Fruit fly (Drosophila melanogaster) whole organism, larva: ENCODE data around the gene CG2186.

Experiments used
- noc ChIP-seq: fragments of 200-800 bp; sonication (Bioruptor generic); optimal IDR thresholded peaks from 3 replicates; lab custom pipeline; 2019; ENCODE audit warnings: missing biosample characterization, mild to moderate bottlenecking, missing genetic modification characterization, moderate library complexity

The CG2186 gene

DNA sequence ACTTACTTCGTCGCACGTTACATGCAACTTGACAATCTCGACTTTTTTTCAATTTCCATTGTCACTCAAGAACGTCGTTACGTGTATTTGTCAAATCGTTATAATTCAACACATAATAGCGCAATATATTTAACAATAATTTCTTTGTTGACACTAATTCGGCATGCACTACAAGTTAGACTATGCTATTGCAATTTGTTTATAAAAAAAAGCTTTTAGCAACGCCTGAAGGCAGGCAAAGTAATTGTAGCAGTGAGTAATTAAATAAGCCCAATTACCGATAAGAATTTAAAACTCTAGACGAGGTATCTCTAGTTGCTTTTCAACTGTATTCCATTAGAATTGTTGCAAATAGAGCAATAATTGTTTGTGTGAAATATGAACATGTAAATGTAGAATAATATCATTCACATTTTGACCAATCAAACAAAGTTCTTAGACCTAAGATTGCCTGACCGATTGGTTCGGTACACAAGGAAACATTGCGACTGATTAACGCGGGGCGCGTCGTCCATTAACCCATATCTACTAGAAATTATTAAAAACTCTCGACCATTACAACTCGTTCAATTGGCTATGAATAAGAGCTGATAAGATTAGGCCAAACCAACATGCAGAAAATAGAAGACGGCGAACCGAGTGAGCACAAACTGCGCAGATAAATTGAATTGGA lies 16.4 kb upstream of the CG2186 start:
- peak; percentile 14 for TF ChIP-seq noc (tag; lab: Kevin White, UChicago)

DNA sequence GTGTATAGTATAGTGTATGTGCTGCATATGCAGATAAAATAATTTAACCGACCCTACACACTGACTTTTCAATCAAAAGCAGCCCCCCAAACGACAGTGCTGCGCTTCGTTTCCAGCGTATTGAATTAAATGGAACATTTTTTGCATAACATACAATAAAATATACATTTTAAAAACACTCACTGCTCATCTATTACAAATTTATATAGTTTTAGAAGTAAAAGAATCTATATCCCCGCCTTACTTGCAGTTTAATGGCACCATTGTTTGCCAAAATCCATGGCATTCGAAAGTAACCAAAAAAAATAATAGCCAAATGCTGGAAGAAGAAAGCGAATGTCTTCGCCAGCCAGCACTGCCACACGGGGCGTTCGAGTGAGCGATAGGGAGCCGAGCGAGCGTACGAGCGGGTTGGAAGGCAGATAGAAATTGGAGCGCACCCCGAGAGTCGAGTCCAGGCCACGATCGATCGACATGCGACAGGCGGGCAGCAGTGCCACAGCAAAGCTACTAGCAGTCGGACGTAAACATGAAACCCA lies 15.7 kb upstream of the CG2186 start, which contains the start of gene CG15209:
TSS of gene CG15209 (plus strand) at position 489 of the 539 bp plus-strand sequence.
- peak; percentile 25 for TF ChIP-seq noc (tag; lab: Kevin White, UChicago)

DNA sequence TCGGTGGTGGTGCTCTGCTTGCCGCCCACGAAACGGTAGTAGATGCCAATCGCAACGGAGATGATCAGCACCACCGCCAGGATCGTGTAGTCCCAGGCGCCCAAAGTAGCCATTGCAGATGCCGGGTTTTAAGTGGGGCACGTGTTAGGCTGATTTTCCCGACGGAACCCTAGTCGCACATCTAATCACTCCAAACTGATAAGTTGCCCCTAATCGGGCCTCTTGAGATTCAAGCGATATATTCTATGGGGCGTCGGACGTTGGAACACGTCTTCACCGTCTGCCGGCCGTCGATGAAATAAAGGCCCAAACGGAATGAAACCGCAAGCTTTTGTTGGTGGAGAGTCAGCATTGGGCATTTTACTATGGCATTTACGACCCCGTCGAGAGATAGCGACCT lies 12.6 kb upstream of the CG2186 start, which contains the start of gene CG32669:
TSS of gene CG32669 (minus strand) at position 275 of the 400 bp plus-strand sequence.
- no peak for TF ChIP-seq noc (tag; lab: Kevin White, UChicago)

DNA sequence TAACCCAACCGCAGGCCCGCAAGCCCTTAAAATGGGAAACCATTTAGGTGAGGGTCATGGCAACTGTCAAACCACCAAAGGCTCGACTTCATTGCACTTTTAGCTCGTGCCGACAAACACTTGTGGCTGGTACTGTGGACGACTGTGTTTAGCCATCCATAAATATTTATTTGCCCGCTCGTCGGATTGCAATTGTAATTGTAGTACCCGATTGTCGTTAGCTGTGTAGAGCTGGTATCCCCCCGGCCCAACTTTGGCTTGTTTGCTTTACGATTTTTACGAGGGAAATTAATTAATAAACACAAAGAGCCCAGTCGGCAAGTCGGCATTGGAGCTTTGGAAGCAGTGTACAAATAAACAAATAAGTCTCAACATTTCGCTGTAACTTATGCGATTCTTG lies 12.2 kb upstream of the CG2186 start:
- TF ChIP-seq noc (tag; lab: Kevin White, UChicago): no peak

DNA sequence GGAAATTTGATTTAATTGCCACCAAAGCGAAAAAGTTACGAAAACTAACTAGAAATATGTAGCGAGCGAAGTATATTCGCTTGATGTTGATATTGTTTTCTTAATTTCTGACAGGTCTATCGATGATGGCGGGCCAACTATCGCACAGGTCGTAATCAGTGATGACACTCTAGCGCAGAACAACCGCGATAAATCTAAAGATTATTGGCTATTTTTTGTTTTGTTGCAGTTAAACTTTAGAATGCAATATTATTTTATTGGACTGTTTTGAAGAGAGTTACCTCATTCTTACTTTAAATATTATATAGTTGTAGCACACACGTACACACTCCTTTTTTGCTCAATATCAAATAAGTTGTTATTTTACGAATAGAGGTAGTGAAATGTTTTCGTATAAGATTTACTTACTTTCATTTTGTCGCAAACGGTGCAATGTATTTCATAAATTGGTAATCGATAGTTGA lies 10.5 kb upstream of the CG2186 start, which contains the start of gene sbr:
TSS of gene sbr (minus strand) at position 121 of the 464 bp plus-strand sequence.
- no peak for TF ChIP-seq noc (tag; lab: Kevin White, UChicago)

DNA sequence GAGAGGGAATG lies 10.2 kb upstream of the CG2186 start, which contains the start of gene Pgls:
TSS of gene Pgls (plus strand) at position 3 of the 11 bp plus-strand sequence.
- no peak for TF ChIP-seq noc (tag; lab: Kevin White, UChicago)

DNA sequence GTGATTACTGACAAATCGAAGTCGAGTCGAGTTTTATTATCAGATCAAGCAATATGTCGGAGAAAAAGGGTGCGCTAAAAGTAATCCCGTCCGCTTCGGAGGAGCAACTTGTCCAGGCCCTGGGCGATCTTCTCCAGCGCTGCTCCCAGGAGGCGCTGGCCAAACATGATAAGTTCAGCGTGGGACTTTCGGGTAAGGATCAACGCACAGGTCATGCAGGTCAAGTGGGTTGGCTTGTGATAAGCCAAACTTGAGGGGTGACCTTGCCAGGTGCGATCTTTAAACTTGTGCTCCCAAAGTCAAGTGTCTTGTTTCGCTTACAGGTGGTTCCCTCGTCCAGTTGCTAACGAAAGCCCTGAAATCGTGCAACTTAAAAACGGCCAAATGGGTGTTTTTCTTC lies 10.0 kb upstream of the CG2186 start:
- TF ChIP-seq noc (tag; lab: Kevin White, UChicago): no peak

DNA sequence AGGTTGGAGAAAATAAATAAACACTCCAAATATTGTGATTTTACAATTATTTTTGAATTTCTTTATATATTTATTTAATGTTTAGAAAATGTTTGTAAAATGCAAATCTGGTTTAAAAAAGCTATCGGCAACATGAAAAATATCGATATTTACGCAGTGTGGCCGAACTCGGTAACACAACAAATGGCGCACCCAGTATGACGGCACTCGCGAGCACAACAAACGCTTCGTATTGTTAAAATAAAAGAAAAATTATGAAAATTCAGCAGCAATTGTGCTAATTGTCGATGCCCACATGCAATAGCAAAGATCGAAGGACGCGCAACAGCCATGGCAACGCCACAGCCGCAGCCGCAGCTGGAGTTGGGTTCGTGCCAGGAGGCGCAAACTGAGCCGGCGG lies 8.9 kb upstream of the CG2186 start, which contains the start of gene CG2202:
TSS of gene CG2202 (plus strand) at position 193 of the 400 bp plus-strand sequence.
- no peak for TF ChIP-seq noc (tag; lab: Kevin White, UChicago)

DNA sequence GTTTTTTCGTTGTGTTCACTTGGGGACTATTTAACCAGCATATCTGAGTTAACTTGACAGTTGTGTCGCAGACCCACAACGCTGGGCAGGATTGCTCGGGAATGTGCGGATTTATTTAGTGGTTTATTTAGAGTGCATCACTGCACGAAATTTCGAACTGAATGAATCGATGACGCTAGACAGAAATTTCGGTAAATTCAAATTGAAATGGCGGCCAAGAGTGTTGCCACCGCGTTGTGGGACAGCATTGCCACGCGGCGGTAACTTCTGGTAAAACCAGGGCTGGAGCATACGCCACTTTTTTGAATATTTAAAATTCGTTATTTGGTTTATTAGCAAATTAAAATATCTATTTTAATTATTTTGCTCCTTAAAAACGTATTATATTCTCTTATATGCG lies 2.8 kb upstream of the CG2186 start, which contains the start of gene feo:
TSS of gene feo (minus strand) at position 184 of the 400 bp plus-strand sequence.
- no peak for TF ChIP-seq noc (tag; lab: Kevin White, UChicago)

DNA sequence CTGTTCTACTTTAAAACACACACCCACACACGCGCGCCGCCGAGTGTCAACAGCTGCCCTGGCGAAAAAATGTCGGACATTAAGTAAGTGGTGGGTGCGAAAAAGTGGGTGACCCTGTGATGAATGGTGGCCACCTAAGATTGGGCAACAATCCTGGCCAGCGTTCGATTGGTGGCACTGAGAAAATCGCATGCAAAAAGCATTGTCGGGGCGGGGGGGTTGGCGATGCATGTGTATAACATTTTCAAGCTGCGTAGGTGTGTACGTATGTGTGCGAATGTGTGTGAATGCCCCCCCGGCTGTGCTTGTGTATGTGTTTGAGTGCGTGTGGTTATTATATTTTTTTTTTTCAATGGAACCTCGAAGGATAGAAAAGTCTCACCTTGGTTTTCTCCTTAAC lies 398 bp downstream of the CG2186 start:
- no peak for TF ChIP-seq noc (tag; lab: Kevin White, UChicago)

DNA sequence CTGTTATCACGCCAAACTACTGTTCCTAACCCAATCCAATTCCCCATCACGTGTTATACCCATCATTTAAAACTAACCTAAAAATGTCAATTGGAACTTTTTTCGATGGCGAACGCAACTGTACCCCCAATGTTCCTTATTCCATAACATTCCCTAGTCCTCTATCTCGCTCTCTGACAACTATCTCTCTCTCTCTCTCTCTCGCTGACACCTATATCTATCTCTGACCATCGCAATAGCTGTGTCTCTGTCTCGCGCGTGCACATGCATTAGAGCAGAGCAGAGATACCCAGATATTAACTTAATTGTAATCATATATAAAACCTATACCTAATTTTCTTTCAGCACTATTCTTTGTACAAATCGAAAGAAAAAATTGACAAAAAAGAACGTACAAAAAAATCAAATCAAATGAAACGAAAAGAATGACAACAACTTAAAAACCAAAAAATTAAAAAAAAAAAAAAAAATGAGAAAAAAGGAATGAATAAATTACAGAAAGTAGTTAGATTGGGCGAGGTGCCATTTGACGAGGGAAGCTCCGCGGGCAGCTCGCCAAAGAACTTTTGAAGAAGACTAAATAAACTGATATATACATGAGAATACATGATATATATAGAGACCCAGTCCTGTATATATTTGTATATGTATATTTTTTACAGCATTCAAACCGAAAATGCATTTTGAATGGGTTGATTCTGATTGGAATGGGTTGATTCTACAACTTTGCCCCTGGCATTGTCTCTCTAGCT lies 8.3 kb downstream of the CG2186 start:
- no peak for TF ChIP-seq noc (tag; lab: Kevin White, UChicago)

DNA sequence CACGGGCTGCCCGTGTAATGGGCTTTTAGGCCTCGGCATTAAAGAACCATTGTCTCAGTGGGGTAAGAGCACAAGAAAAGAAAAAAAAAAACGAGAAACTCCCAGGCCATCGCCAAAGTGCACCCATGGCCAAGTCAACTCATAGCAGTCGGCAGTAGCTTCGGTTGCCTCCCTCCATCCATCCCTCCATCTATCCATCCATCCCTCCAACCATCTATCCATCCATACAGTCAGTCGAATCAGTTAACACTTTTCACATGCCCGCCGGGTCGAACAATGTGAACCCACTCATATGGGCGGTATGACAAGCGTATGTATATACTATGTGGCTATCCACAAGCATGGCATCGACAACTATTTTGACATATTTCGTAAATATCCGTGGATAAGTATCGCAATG lies 10.2 kb downstream of the CG2186 start:
- no peak for TF ChIP-seq noc (tag; lab: Kevin White, UChicago)

DNA sequence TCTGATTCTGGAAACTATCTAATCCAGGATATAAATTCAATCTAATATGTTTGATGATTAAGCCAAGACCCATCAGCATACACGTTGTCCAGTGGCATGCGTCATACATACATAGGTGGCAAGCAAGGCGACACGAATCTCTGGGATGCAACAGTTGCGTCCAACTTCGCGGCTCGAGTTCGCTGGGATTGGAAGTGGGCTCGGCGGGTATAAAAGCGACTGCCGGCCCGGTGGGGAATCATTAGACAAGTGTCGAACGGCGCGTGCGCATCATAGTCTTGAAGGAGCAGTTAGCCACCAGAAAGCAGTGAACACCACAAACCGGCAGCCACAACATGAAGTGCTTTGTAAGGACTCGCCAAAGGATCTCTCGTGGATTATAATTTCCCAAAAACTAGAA lies 11.6 kb downstream of the CG2186 start, which contains the start of gene CG2157:
TSS of gene CG2157 (plus strand) at position 240 of the 400 bp plus-strand sequence.
- no peak for TF ChIP-seq noc (tag; lab: Kevin White, UChicago)

DNA sequence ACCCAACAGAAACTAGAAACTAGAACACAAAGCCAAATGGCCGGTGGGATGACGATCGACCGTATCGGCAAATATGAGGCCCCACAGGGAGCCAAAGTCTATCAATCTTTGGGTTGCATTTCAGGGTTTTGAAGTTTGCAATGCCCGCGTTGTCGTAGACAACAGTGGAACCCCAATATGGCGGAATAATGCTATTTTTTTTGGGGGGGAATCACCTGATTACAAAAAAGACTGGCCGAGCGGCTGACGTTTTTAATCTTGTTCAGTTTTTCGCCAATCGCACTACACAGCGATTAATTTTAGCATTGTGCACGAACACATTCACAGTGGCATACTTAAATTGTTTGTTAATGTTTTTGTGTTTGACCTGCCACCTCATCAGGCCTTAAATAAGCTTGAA lies 19.0 kb downstream of the CG2186 start:
- no peak for TF ChIP-seq noc (tag; lab: Kevin White, UChicago)

DNA sequence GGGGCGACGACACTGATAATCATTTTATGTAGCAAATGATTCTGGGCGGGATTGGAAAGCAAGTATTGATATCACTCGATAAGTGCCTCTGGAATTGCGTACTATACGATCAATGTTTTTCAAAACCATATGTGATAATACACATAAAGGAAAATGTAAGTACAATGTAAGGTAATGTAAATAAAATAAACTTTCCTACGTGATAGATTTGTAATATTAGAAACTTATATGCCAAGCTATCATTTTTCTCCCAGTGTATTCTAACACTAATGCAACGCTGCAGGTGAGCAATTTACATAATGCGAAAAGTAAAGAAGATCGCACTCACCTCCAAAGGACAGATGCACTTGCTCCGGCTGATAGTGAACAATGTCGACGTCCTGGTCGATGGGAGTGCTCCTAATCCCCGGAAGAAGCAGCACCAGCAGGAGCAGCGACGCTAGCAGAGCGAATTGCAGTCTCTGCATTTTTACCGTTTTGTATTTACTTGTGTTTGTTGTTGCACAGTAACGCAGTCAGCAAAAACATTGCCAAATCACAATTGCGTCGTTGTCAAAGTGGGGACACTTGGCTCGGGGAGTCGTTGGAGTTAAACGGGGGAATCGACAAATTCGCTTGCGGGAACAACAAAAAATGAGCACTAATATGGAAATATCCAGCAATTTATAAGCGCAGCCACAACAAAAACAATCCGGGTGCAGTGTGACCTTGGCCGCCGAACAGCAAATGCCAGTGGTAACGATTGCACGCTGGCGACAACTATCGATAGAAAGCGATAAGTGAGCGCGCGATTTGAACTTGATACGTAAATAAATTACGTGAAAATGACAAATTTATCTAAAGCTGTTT lies 19.9 kb downstream of the CG2186 start, which contains the start of gene CG1637:
TSS of gene CG1637 (minus strand) at position 807 of the 849 bp plus-strand sequence.
- no peak for TF ChIP-seq noc (tag; lab: Kevin White, UChicago)

DNA sequence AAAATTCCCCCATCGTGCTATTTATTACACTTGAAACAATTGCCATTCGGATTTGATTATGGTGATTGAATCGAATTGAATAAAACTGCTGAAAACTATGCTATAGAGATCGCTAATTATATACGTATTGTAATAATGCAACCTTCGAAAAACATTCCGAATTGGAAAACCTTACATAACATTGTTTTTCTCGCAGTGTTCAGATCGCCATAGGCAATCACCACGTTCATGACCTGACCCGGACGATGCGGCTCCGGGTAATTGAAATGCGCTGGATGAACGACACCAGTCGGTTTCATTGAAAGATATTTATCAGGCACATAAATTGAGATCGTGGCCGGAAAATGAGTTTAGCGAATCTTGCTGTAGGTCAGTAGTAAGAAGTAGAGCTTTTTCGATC lies 25.3 kb downstream of the CG2186 start:
- TF ChIP-seq noc (tag; lab: Kevin White, UChicago): no peak
